Fruit fly (Drosophila melanogaster) whole organism, embryonic: ENCODE measurements around the gene Patr-1.

Source experiments
- CG10366 ChIP-seq: fragments of 200-800 bp; sonication (Bioruptor generic); IDR thresholded peaks from 2 replicates; pipeline ENCODE4 v1.3.6; 2022; ENCODE audit warnings: missing biosample characterization, missing genetic modification characterization
- CG10462 ChIP-seq: fragments of 200-800 bp; sonication (Bioruptor generic); optimal IDR thresholded peaks from 2 replicates; lab custom pipeline; 2016; ENCODE audit warnings: missing biosample characterization, missing genetic modification characterization
- CG11085 ChIP-seq: fragments of 200-800 bp; sonication (Bioruptor generic); IDR thresholded peaks from 2 replicates; pipeline ENCODE4 v1.3.6; 2022; ENCODE audit warnings: missing biosample characterization, missing genetic modification characterization
- CG1233 ChIP-seq: fragments of 200-800 bp; sonication (Bioruptor generic); optimal IDR thresholded peaks from 4 replicates; lab custom pipeline; 2018; ENCODE audit warnings: missing biosample characterization, mild to moderate bottlenecking, missing genetic modification characterization
- CG12769 ChIP-seq: fragments of 200-800 bp; sonication (Bioruptor generic); optimal IDR thresholded peaks from 2 replicates; lab custom pipeline; 2019; ENCODE audit warnings: missing biosample characterization, mild to moderate bottlenecking, missing genetic modification characterization, moderate library complexity
- CG13894 ChIP-seq: fragments of 200-800 bp; sonication (Bioruptor generic); optimal IDR thresholded peaks from 3 replicates; lab custom pipeline; 2018; ENCODE audit warnings: missing biosample characterization, mild to moderate bottlenecking, missing genetic modification characterization, moderate library complexity
- CG1529 ChIP-seq: fragments of 200-800 bp; sonication (Bioruptor generic); optimal IDR thresholded peaks from 3 replicates; lab custom pipeline; 2018; ENCODE audit warnings: missing biosample characterization, missing genetic modification characterization
- CG17802 ChIP-seq: fragments of 200-800 bp; sonication (Bioruptor generic); optimal IDR thresholded peaks from 2 replicates; lab custom pipeline; 2018; ENCODE audit warnings: missing biosample characterization, mild to moderate bottlenecking, missing genetic modification characterization, moderate library complexity
- CG2120 ChIP-seq: fragments of 200-800 bp; sonication (Bioruptor generic); optimal IDR thresholded peaks from 3 replicates; lab custom pipeline; 2016; ENCODE audit warnings: missing biosample characterization, missing genetic modification characterization
- CG2202 ChIP-seq: fragments of 200-800 bp; sonication (Bioruptor generic); optimal IDR thresholded peaks from 2 replicates; lab custom pipeline; 2018; ENCODE audit warnings: missing biosample characterization, mild to moderate bottlenecking, missing genetic modification characterization
- CG31224 ChIP-seq: fragments of 200-800 bp; sonication (Bioruptor generic); IDR thresholded peaks from 2 replicates; pipeline ENCODE4 v1.3.6; 2022; ENCODE audit warnings: missing biosample characterization, missing genetic modification characterization
- CG3847 ChIP-seq: fragments of 200-800 bp; sonication (Bioruptor generic); IDR thresholded peaks from 2 replicates; pipeline ENCODE4 v1.3.6; 2022; ENCODE audit warnings: missing biosample characterization, missing genetic modification characterization
- CG4360 ChIP-seq: fragments of 200-800 bp; sonication (Bioruptor generic); IDR thresholded peaks from 2 replicates; pipeline ENCODE4 v1.3.6; 2022; ENCODE audit warnings: missing biosample characterization, missing genetic modification characterization
- CG7839 ChIP-seq: fragments of 200-800 bp; sonication (Bioruptor generic); optimal IDR thresholded peaks from 3 replicates; lab custom pipeline; 2018; ENCODE audit warnings: missing biosample characterization, mild to moderate bottlenecking, missing genetic modification characterization, moderate library complexity
- CG9876 ChIP-seq: fragments of 200-800 bp; sonication (Bioruptor generic); optimal IDR thresholded peaks from 2 replicates; lab custom pipeline; 2016; ENCODE audit warnings: missing biosample characterization, missing genetic modification characterization
- CrebB ChIP-seq: fragments of 200-800 bp; sonication (Bioruptor generic); optimal IDR thresholded peaks from 3 replicates; lab custom pipeline; 2018; ENCODE audit warnings: missing biosample characterization, mild to moderate bottlenecking, missing genetic modification characterization
- D19A ChIP-seq: fragments of 200-800 bp; optimal IDR thresholded peaks from 3 replicates; lab custom pipeline; 2019; ENCODE audit warnings: missing biosample characterization, mild to moderate bottlenecking, missing genetic modification characterization, moderate library complexity
- Dip2 ChIP-seq: fragments of 200-800 bp; sonication (Bioruptor generic); IDR thresholded peaks from 2 replicates; pipeline ENCODE4 v1.3.6; 2022; ENCODE audit warnings: missing biosample characterization, missing genetic modification characterization
- Dref ChIP-seq: fragments of 200-800 bp; sonication (Bioruptor generic); IDR thresholded peaks from 2 replicates; pipeline ENCODE4 v1.3.6; 2022; ENCODE audit warnings: missing biosample characterization, missing genetic modification characterization
- Gug ChIP-seq: fragments of 200-800 bp; sonication (Bioruptor generic); IDR thresholded peaks from 4 replicates; pipeline ENCODE4 v1.3.6; 2022; ENCODE audit warnings: missing biosample characterization, missing genetic modification characterization
- HLH54F ChIP-seq: fragments of 200-800 bp; sonication (Bioruptor generic); optimal IDR thresholded peaks from 3 replicates; lab custom pipeline; 2016; ENCODE audit warnings: missing biosample characterization, missing genetic modification characterization
- Jarid2 ChIP-seq: fragments of 200-800 bp; sonication (Bioruptor generic); optimal IDR thresholded peaks from 3 replicates; lab custom pipeline; 2017; ENCODE audit warnings: mild to moderate bottlenecking, missing biosample characterization, missing genetic modification reagents, missing genetic modification characterization
- MTF-1 ChIP-seq: fragments of 200-800 bp; sonication (Bioruptor generic); optimal IDR thresholded peaks from 2 replicates; lab custom pipeline; 2018; ENCODE audit warnings: missing biosample characterization, mild to moderate bottlenecking, missing genetic modification characterization, borderline replicate concordance
- Mrtf ChIP-seq: fragments of 200-800 bp; sonication (Bioruptor generic); IDR thresholded peaks from 3 replicates; pipeline ENCODE4 v1.3.6; 2022; ENCODE audit warnings: missing biosample characterization, missing genetic modification characterization
- Myb ChIP-seq: fragments of 200-800 bp; sonication (Bioruptor generic); optimal IDR thresholded peaks from 2 replicates; lab custom pipeline; 2016; ENCODE audit warnings: missing biosample characterization, missing genetic modification characterization
- NFAT ChIP-seq: fragments of 200-800 bp; sonication (Bioruptor generic); IDR thresholded peaks from 2 replicates; pipeline ENCODE4 v1.3.6; 2022; ENCODE audit warnings: missing biosample characterization, missing genetic modification characterization
- Pdp1 ChIP-seq, 2 experiments: fragments of 200-800 bp; sonication (Bioruptor generic); optimal IDR thresholded peaks; 3 replicates each; lab custom pipeline; 2016; ENCODE audit warnings: missing biosample characterization in 2 of 2, missing genetic modification characterization in 2 of 2, mild to moderate bottlenecking in 1 of 2, moderate library complexity in 1 of 2
- Taf1 ChIP-seq: fragments of 200-800 bp; sonication (Bioruptor generic); IDR thresholded peaks from 2 replicates; pipeline ENCODE4 v1.3.6; 2022; ENCODE audit warnings: missing biosample characterization, missing genetic modification characterization
- YL-1 ChIP-seq: fragments of 200-800 bp; sonication (Bioruptor generic); optimal IDR thresholded peaks from 3 replicates; lab custom pipeline; 2017; ENCODE audit warnings: missing biosample characterization, mild to moderate bottlenecking, missing genetic modification characterization
- ap ChIP-seq: fragments of 200-800 bp; sonication (Bioruptor generic); IDR thresholded peaks from 2 replicates; pipeline ENCODE4 v1.3.6; 2022; ENCODE audit warnings: missing biosample characterization, missing genetic modification characterization
- ase ChIP-seq: fragments of 200-800 bp; sonication (Bioruptor generic); IDR thresholded peaks from 3 replicates; pipeline ENCODE4 v1.3.6; 2022; ENCODE audit warnings: missing biosample characterization, missing genetic modification characterization
- bigmax ChIP-seq: fragments of 200-800 bp; sonication (Bioruptor generic); optimal IDR thresholded peaks from 2 replicates; lab custom pipeline; 2018; ENCODE audit warnings: missing biosample characterization, mild to moderate bottlenecking, missing genetic modification characterization
- bsh ChIP-seq, 2 experiments: fragments of 200-800 bp; sonication (Bioruptor generic); optimal IDR thresholded peaks; 2 replicates each; lab custom pipeline; 2017 to 2018; ENCODE audit warnings: mild to moderate bottlenecking in 2 of 2, missing biosample characterization in 2 of 2, missing genetic modification characterization in 2 of 2, moderate library complexity in 1 of 2
- cad ChIP-seq: fragments of >200 bp; optimal IDR thresholded peaks from 2 replicates; lab custom pipeline; 2017; ENCODE audit warnings: missing biosample characterization, missing genetic modification characterization
- cg ChIP-seq: fragments of 200-800 bp; sonication (Bioruptor generic); optimal IDR thresholded peaks from 3 replicates; lab custom pipeline; 2019; ENCODE audit warnings: missing biosample characterization, mild to moderate bottlenecking, missing genetic modification characterization, moderate library complexity
- corto ChIP-seq: fragments of 200-800 bp; sonication (Bioruptor generic); optimal IDR thresholded peaks from 2 replicates; lab custom pipeline; 2016; ENCODE audit warnings: missing biosample characterization, mild to moderate bottlenecking, missing genetic modification characterization, moderate library complexity
- croc ChIP-seq: fragments of 200-800 bp; sonication (Bioruptor generic); conservative IDR thresholded peaks from 3 replicates; pipeline ENCODE4 v1.3.6; 2022; ENCODE audit warnings: missing biosample characterization, missing genetic modification characterization
- dmrt11E ChIP-seq: fragments of 200-800 bp; sonication (Bioruptor generic); optimal IDR thresholded peaks from 3 replicates; lab custom pipeline; 2018; ENCODE audit warnings: missing biosample characterization, mild to moderate bottlenecking, missing genetic modification characterization, moderate library complexity
- emc ChIP-seq: fragments of 200-800 bp; sonication (Bioruptor generic); optimal IDR thresholded peaks from 2 replicates; lab custom pipeline; 2016; ENCODE audit warnings: missing biosample characterization, missing genetic modification characterization
- ham ChIP-seq: fragments of 200-800 bp; sonication (Bioruptor generic); IDR thresholded peaks from 2 replicates; pipeline ENCODE4 v1.3.6; 2022; ENCODE audit warnings: missing biosample characterization, missing genetic modification characterization
- ind ChIP-seq: fragments of 200-800 bp; sonication (Bioruptor generic); optimal IDR thresholded peaks from 3 replicates; lab custom pipeline; 2016; ENCODE audit warnings: missing biosample characterization, missing genetic modification characterization
- mirr ChIP-seq: fragments of 200-800 bp; sonication (Bioruptor generic); optimal IDR thresholded peaks from 3 replicates; lab custom pipeline; 2018; ENCODE audit warnings: missing biosample characterization, mild to moderate bottlenecking, missing genetic modification characterization
- nom ChIP-seq: fragments of 200-800 bp; sonication (Bioruptor generic); optimal IDR thresholded peaks from 2 replicates; lab custom pipeline; 2017; ENCODE audit warnings: missing biosample characterization, missing genetic modification characterization, mild to moderate bottlenecking, moderate library complexity, missing genetic modification reagents
- ranshi ChIP-seq: fragments of 200-800 bp; sonication (Bioruptor generic); IDR thresholded peaks from 2 replicates; pipeline ENCODE4 v1.3.6; 2022; ENCODE audit warnings: missing biosample characterization, missing genetic modification characterization
- slbo ChIP-seq: fragments of 200-800 bp; sonication (Bioruptor generic); IDR thresholded peaks from 2 replicates; pipeline ENCODE4 v1.3.6; 2022; ENCODE audit warnings: missing biosample characterization, missing genetic modification characterization
- tup ChIP-seq: fragments of 200-800 bp; sonication (Bioruptor generic); optimal IDR thresholded peaks from 2 replicates; lab custom pipeline; 2016; ENCODE audit warnings: missing biosample characterization, mild to moderate bottlenecking, missing genetic modification characterization, moderate library complexity
- unpg ChIP-seq: fragments of 200-800 bp; sonication (Bioruptor generic); optimal IDR thresholded peaks from 3 replicates; lab custom pipeline; 2018; ENCODE audit warnings: missing biosample characterization, mild to moderate bottlenecking, missing genetic modification characterization, moderate library complexity
- wek ChIP-seq: fragments of 200-800 bp; sonication (Bioruptor generic); optimal IDR thresholded peaks from 3 replicates; lab custom pipeline; 2018; ENCODE audit warnings: missing biosample characterization, mild to moderate bottlenecking, missing genetic modification characterization, moderate library complexity
- zf30C ChIP-seq: fragments of 200-800 bp; sonication (Bioruptor generic); optimal IDR thresholded peaks from 3 replicates; lab custom pipeline; 2018; ENCODE audit warnings: missing biosample characterization, mild to moderate bottlenecking, missing genetic modification characterization

Patr-1 gene

dm6 chr3R:17078961-17079858 lies 35.8 kb downstream of the Patr-1 start (continued):
- TF ChIP-seq CG9876 (GFP tag; lab: Kevin White, UChicago) (no peak), nom (GFP tag; lab: Kevin White, UChicago) (peak; percentile 61), unpg (GFP tag; lab: Kevin White, UChicago) (peak; percentile 23), Taf1 (GFP tag; lab: Robert Waterston, UW) (peak; percentile 21; the same call in 1 of the 2 replicates), tup (no peak), cad (no peak), cg (peak; percentile 88), ase (GFP tag; lab: Robert Waterston, UW) (no peak), bsh (GFP tag; optimal IDR thresholded peaks at IDR 0.05; lab: Kevin White, UChicago) (peak in 1 of 2 experiments; percentile 37), Pdp1 (GFP tag; optimal IDR thresholded peaks at IDR 0.05; lab: Kevin White, UChicago) (peak in 1 of 2 experiments; percentile 57), HLH54F (GFP tag; lab: Kevin White, UChicago) (no peak), CG1233 (peak; percentile 20), Dip2 (GFP tag; lab: Robert Waterston, UW) (no peak), CG2202 (tag; lab: Kevin White, UChicago) (peak; percentile 39), corto (GFP tag; lab: Kevin White, UChicago) (no peak), CG12769 (tag; lab: Kevin White, UChicago) (peak; percentile 69), D19A (tag; lab: Kevin White, UChicago) (no peak), CrebB (tag; lab: Kevin White, UChicago) (peak; percentile 68), CG13894 (tag; lab: Kevin White, UChicago) (peak; percentile 34), CG10366 (GFP tag; lab: Robert Waterston, UW) (no peak), CG2120 (GFP tag; lab: Kevin White, UChicago) (no peak), mirr (GFP tag; lab: Kevin White, UChicago) (peak; percentile 78), Jarid2 (GFP tag; lab: Kevin White, UChicago) (no peak), Myb (GFP tag; lab: Kevin White, UChicago) (no peak), Dref (no peak), ranshi (GFP tag; lab: Robert Waterston, UW) (peak; percentile 18; the same call in 1 of the 2 replicates), emc (GFP tag; lab: Kevin White, UChicago) (no peak), NFAT (GFP tag; lab: Robert Waterston, UW) (peak; percentile 42; the same call in 1 of the 2 replicates), CG10462 (GFP tag; lab: Kevin White, UChicago) (no peak), CG17802 (no peak), croc (GFP tag; lab: Robert Waterston, UW) (no peak), CG31224 (GFP tag; lab: Robert Waterston, UW) (no peak), ham (no peak), wek (GFP tag; lab: Kevin White, UChicago) (peak; percentile 73), slbo (no peak), dmrt11E (tag; lab: Kevin White, UChicago) (peak; percentile 34), ap (GFP tag; lab: Robert Waterston, UW) (no peak), bigmax (GFP tag; lab: Kevin White, UChicago) (no peak), CG11085 (no peak), zf30C (no peak), Mrtf (GFP tag; lab: Robert Waterston, UW) (no peak), Gug (GFP tag; lab: Robert Waterston, UW) (no peak), MTF-1 (GFP tag; lab: Kevin White, UChicago) (peak; percentile 59), CG1529 (peak; percentile 11), CG7839 (tag; lab: Kevin White, UChicago) (peak; percentile 8), YL-1 (GFP tag; lab: Kevin White, UChicago) (peak; percentile 13), CG3847 (GFP tag; lab: Robert Waterston, UW) (no peak), ind (GFP tag; lab: Kevin White, UChicago) (no peak), CG4360 (GFP tag; lab: Robert Waterston, UW) (peak; percentile 42)
